ENCODE assay signal across 2 fruit fly cellular contexts in the genomic region with DNA sequence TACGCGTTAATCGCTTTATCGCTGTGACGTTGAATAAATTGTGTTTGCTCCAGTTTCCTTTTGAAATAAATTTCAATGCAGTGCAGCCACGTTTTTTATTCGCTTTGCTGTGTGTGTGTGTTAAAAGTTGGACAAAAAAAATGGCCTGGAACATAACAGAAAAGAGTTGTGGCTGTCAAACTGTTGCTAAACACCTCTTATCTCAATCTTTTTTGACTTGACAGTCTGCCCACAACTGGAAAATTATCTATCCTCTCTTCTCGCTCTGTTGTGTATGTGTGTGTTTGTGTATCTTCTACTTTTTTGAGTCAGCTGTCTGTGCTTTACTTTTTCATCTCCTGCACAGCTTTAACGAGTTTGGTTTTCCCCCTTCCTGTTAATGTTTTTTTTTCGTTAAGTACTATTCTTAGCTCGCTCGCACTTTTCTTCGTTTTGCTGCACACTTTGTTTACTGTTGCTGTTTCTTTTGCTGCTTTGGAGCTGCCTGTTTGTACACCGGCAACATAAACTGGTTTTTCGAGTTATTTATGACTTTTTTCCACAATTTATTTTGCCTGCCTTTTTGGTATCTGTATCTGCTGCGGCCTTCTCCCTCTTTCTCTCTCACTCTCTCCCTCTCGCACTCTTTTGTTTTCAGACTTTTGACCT.
TF ChIP-seq lines count a peak whose summit lies in the region.

No protein-coding gene starts in this region.

TF ChIP-seq in whole organism, embryonic, 481 proteins besides CTCF, POLR2A, EP300 and RAD21 (continued from another document):
- peak; percentile 16 for TF ChIP-seq nom (GFP tag; optimal IDR thresholded peaks at IDR 0.05; lab: Kevin White, UChicago)
- TF ChIP-seq z (GFP tag; IDR thresholded peaks at IDR 0.05; lab: Robert Waterston, UW) = peak; percentile 40; the same call in 1 of the 3 replicates
- TF ChIP-seq CG1603 (tag; optimal IDR thresholded peaks at IDR 0.05; lab: Kevin White, UChicago) = no peak
- no peak for TF ChIP-seq toy (GFP tag; IDR thresholded peaks at IDR 0.05; lab: Robert Waterston, UW)
- TF ChIP-seq sqz (GFP tag; optimal IDR thresholded peaks at IDR 0.05; lab: Kevin White, UChicago) = peak; percentile 45
- 0 out of 3 replicates have a peak, but pooled peaks have one; percentile 8 for TF ChIP-seq CG6791 (GFP tag; IDR thresholded peaks at IDR 0.05; lab: Robert Waterston, UW; ENCODE audit: partially characterized antibody)
- no peak for TF ChIP-seq CG14965 (GFP tag; optimal IDR thresholded peaks at IDR 0.05; lab: Kevin White, UChicago; ENCODE audit: borderline replicate concordance)
- no peak for TF ChIP-seq kni (GFP tag; optimal IDR thresholded peaks at IDR 0.05; lab: Kevin White, UChicago)
- no peak for TF ChIP-seq CG3726 (GFP tag; IDR thresholded peaks at IDR 0.05; lab: Robert Waterston, UW)
- TF ChIP-seq CG9817 (tag; optimal IDR thresholded peaks at IDR 0.05; lab: Kevin White, UChicago) = no peak
- no peak for TF ChIP-seq dan (GFP tag; IDR thresholded peaks at IDR 0.05; lab: Robert Waterston, UW)
- no peak for TF ChIP-seq CG32532 (GFP tag; IDR thresholded peaks at IDR 0.05; lab: Robert Waterston, UW)
- TF ChIP-seq CG6654 (GFP tag; optimal IDR thresholded peaks at IDR 0.05; lab: Kevin White, UChicago) = peak; percentile 97
- peak; percentile 59 for TF ChIP-seq psq (GFP tag; optimal IDR thresholded peaks at IDR 0.05; lab: Kevin White, UChicago)
- TF ChIP-seq CG10209 (GFP tag; optimal IDR thresholded peaks at IDR 0.05; lab: Kevin White, UChicago) = no peak
- TF ChIP-seq Usf (GFP tag; optimal IDR thresholded peaks at IDR 0.05; lab: Kevin White, UChicago) = no peak
- no peak for TF ChIP-seq Mrtf (GFP tag; IDR thresholded peaks at IDR 0.05; lab: Robert Waterston, UW)
- no peak for TF ChIP-seq CG14014 (GFP tag; IDR thresholded peaks at IDR 0.05; lab: Robert Waterston, UW)
- no peak for TF ChIP-seq CG17568 (GFP tag; optimal IDR thresholded peaks at IDR 0.05; lab: Kevin White, UChicago)
- no peak for TF ChIP-seq CG2202 (tag; optimal IDR thresholded peaks at IDR 0.05; lab: Kevin White, UChicago)
- peak; percentile 48 for TF ChIP-seq CG1832 (GFP tag; optimal IDR thresholded peaks at IDR 0.05; lab: Kevin White, UChicago)
- TF ChIP-seq eve (GFP tag; optimal IDR thresholded peaks at IDR 0.05; lab: Kevin White, UChicago) = peak in 1 of 2 experiments; percentile 58
- no peak for TF ChIP-seq lmd (GFP tag; IDR thresholded peaks at IDR 0.05; lab: Robert Waterston, UW)
- TF ChIP-seq CG12744 (GFP tag; optimal IDR thresholded peaks at IDR 0.05; lab: Kevin White, UChicago) = no peak
- no peak for TF ChIP-seq MTF-1 (GFP tag; optimal IDR thresholded peaks at IDR 0.05; lab: Kevin White, UChicago; ENCODE audit: borderline replicate concordance)
- no peak for TF ChIP-seq mld (GFP tag; IDR thresholded peaks at IDR 0.05; lab: Robert Waterston, UW; ENCODE audit: partially characterized antibody)
- TF ChIP-seq Ravus (GFP tag; IDR thresholded peaks at IDR 0.05; lab: Robert Waterston, UW) = no peak
- TF ChIP-seq CG17328 (GFP tag; IDR thresholded peaks at IDR 0.05; lab: Robert Waterston, UW) = peak; percentile 19; the same call in 1 of the 2 replicates
- TF ChIP-seq croc (GFP tag; conservative IDR thresholded peaks at IDR 0.05; lab: Robert Waterston, UW) = no peak
- no peak for TF ChIP-seq CG6854 (GFP tag; optimal IDR thresholded peaks at IDR 0.05; lab: Kevin White, UChicago)
- peak; percentile 71; the same call in 1 of the 4 replicates for TF ChIP-seq chinmo (GFP tag; IDR thresholded peaks at IDR 0.05; lab: Robert Waterston, UW; ENCODE audit: partially characterized antibody)
- no peak for TF ChIP-seq CG4424 (GFP tag; optimal IDR thresholded peaks at IDR 0.05; lab: Kevin White, UChicago)
- TF ChIP-seq CG12299 (tag; optimal IDR thresholded peaks at IDR 0.05; lab: Kevin White, UChicago) = no peak
- 0 out of 2 replicates have a peak, but pooled peaks have one; percentile 15 for TF ChIP-seq CG4360 (GFP tag; IDR thresholded peaks at IDR 0.05; lab: Robert Waterston, UW)
- peak; percentile 12; the same call in 1 of the 2 replicates for TF ChIP-seq Xrp1 (GFP tag; IDR thresholded peaks at IDR 0.05; lab: Robert Waterston, UW)
- peak; percentile 42; the same call in 1 of the 2 replicates for TF ChIP-seq CG32772 (GFP tag; IDR thresholded peaks at IDR 0.05; lab: Robert Waterston, UW)
- TF ChIP-seq prd (optimal IDR thresholded peaks at IDR 0.05; lab: Kevin White, UChicago) = no peak
- no peak for TF ChIP-seq prd (GFP tag; IDR thresholded peaks at IDR 0.05; lab: Robert Waterston, UW)
- TF ChIP-seq Fer3 (tag; optimal IDR thresholded peaks at IDR 0.05; lab: Kevin White, UChicago) = no peak
- TF ChIP-seq vfl (GFP tag; optimal IDR thresholded peaks at IDR 0.05; lab: Kevin White, UChicago) = no peak
- no peak for TF ChIP-seq abd-A (tag; optimal IDR thresholded peaks at IDR 0.05; lab: Kevin White, UChicago)
- TF ChIP-seq CG12659 (GFP tag; optimal IDR thresholded peaks at IDR 0.05; lab: Kevin White, UChicago) = no peak
- no peak for TF ChIP-seq CG7963 (GFP tag; IDR thresholded peaks at IDR 0.05; lab: Robert Waterston, UW; ENCODE audit: partially characterized antibody)
- no peak for TF ChIP-seq CG31365 (tag; optimal IDR thresholded peaks at IDR 0.05; lab: Kevin White, UChicago)
- TF ChIP-seq da (GFP tag; optimal IDR thresholded peaks at IDR 0.05; lab: Kevin White, UChicago) = no peak
- peak; percentile 13 for TF ChIP-seq corto (GFP tag; optimal IDR thresholded peaks at IDR 0.05; lab: Kevin White, UChicago)
- TF ChIP-seq H15 (GFP tag; IDR thresholded peaks at IDR 0.05; lab: Robert Waterston, UW) = no peak

TF ChIP-seq in whole organism, prepupa, 60 proteins besides CTCF, POLR2A, EP300 and RAD21 (continued from another document):
- TF ChIP-seq acj6 (GFP tag; optimal IDR thresholded peaks at IDR 0.05; lab: Kevin White, UChicago) (no peak), CG3032 (tag; optimal IDR thresholded peaks at IDR 0.05; lab: Kevin White, UChicago) (no peak), Smox (GFP tag; optimal IDR thresholded peaks at IDR 0.05; lab: Kevin White, UChicago) (no peak), lz (GFP tag; optimal IDR thresholded peaks at IDR 0.05; lab: Kevin White, UChicago) (no peak), CG16779 (tag; optimal IDR thresholded peaks at IDR 0.05; lab: Kevin White, UChicago) (peak; percentile 5), CG6854 (GFP tag; optimal IDR thresholded peaks at IDR 0.05; lab: Kevin White, UChicago) (peak; percentile 43), Hr38 (GFP tag; optimal IDR thresholded peaks at IDR 0.05; lab: Kevin White, UChicago) (no peak), CG1621 (tag; optimal IDR thresholded peaks at IDR 0.05; lab: Kevin White, UChicago) (peak; percentile 28), pdm3 (GFP tag; optimal IDR thresholded peaks at IDR 0.05; lab: Kevin White, UChicago) (no peak), Sox102F (GFP tag; optimal IDR thresholded peaks at IDR 0.05; lab: Kevin White, UChicago) (peak; percentile 18), ss (GFP tag; optimal IDR thresholded peaks at IDR 0.05; lab: Kevin White, UChicago) (peak; percentile 31 to 69), dac (GFP tag; optimal IDR thresholded peaks at IDR 0.05; lab: Kevin White, UChicago) (no peak), Sox15 (GFP tag; optimal IDR thresholded peaks at IDR 0.05; lab: Kevin White, UChicago) (no peak), Gug (GFP tag; IDR thresholded peaks at IDR 0.05; lab: Robert Waterston, UW) (no peak), vri (GFP tag; optimal IDR thresholded peaks at IDR 0.05; lab: Kevin White, UChicago) (no peak), CG31627 (GFP tag; optimal IDR thresholded peaks at IDR 0.05; lab: Kevin White, UChicago) (no peak), esn (GFP tag; optimal IDR thresholded peaks at IDR 0.05; lab: Kevin White, UChicago) (no peak), CG8319 (GFP tag; optimal IDR thresholded peaks at IDR 0.05; lab: Kevin White, UChicago) (no peak), CG6792 (GFP tag; optimal IDR thresholded peaks at IDR 0.05; lab: Kevin White, UChicago) (no peak), CG32006 (GFP tag; optimal IDR thresholded peaks at IDR 0.05; lab: Kevin White, UChicago) (no peak), achi (GFP tag; optimal IDR thresholded peaks at IDR 0.05; lab: Kevin White, UChicago) (no peak), Ets21C (GFP tag; optimal IDR thresholded peaks at IDR 0.05; lab: Kevin White, UChicago) (no peak), topi (GFP tag; optimal IDR thresholded peaks at IDR 0.05; lab: Kevin White, UChicago) (no peak), salr (GFP tag; optimal IDR thresholded peaks at IDR 0.05; lab: Kevin White, UChicago) (no peak), fd85E (GFP tag; optimal IDR thresholded peaks at IDR 0.05; lab: Kevin White, UChicago) (no peak), CG8119 (GFP tag; IDR thresholded peaks at IDR 0.05; lab: Robert Waterston, UW) (no peak), CG7368 (GFP tag; optimal IDR thresholded peaks at IDR 0.05; lab: Kevin White, UChicago) (peak; percentile 27), Hr39 (GFP tag; optimal IDR thresholded peaks at IDR 0.05; lab: Kevin White, UChicago) (no peak), Eip78C (GFP tag; lab: Kevin White, UChicago) (peak; percentile 67), Ets96B (tag; optimal IDR thresholded peaks at IDR 0.05; lab: Kevin White, UChicago) (peak; percentile 6), Eip75B (GFP tag; optimal IDR thresholded peaks at IDR 0.05; lab: Kevin White, UChicago) (no peak), CG11902 (GFP tag; optimal IDR thresholded peaks at IDR 0.05; lab: Kevin White, UChicago) (no peak), fd59A (GFP tag; optimal IDR thresholded peaks at IDR 0.05; lab: Kevin White, UChicago) (no peak), spab (GFP tag; optimal IDR thresholded peaks at IDR 0.05; lab: Kevin White, UChicago) (peak; percentile 24), Hr4 (GFP tag; optimal IDR thresholded peaks at IDR 0.05; lab: Kevin White, UChicago) (no peak), Blimp-1 (GFP tag; optimal IDR thresholded peaks at IDR 0.05; lab: Kevin White, UChicago) (no peak), fkh (GFP tag; optimal IDR thresholded peaks at IDR 0.05; lab: Kevin White, UChicago) (peak; percentile 12), Sox14 (GFP tag; optimal IDR thresholded peaks at IDR 0.05; lab: Kevin White, UChicago) (peak; percentile 8), svp (GFP tag; lab: Kevin White, UChicago) (no peak)
